Worm (Caenorhabditis elegans) whole organism, L3 larva: ENCODE measurements around the gene nhr-271.

Experiments
- elt-3 ChIP-seq, 3 experiments: fragments of 150-350 bp in 1 of 3; sonication (generic microtip) in 2 of 3; optimal IDR thresholded peaks; 2 replicates in 2 of 3; 4 replicates in 1 of 3; lab custom pipeline; 2014 to 2017; ENCODE audit warnings: missing biosample characterization in 3 of 3, missing genetic modification characterization in 3 of 3
- hmg-11 ChIP-seq: sonication (generic microtip); optimal IDR thresholded peaks from 2 replicates; lab custom pipeline; 2016; ENCODE audit warnings: missing genetic modification characterization, missing compliant biosample characterization
- nhr-237 ChIP-seq: fragments of 150-350 bp; optimal IDR thresholded peaks from 2 replicates; lab custom pipeline; 2014; ENCODE audit warnings: missing biosample characterization, missing genetic modification characterization

ce11 chrV:16535172-16535571, 45.2 kb downstream of the nhr-271 start, which contains the start of gene Y32B12B.8:
- TF ChIP-seq elt-3 (tag; optimal IDR thresholded peaks at IDR 0.05; lab: Kevin White, UChicago) (no peak), hmg-11 (tag; lab: Kevin White, UChicago) (no peak), nhr-237 (tag; lab: Kevin White, UChicago) (no peak)
